Worm (Caenorhabditis elegans) whole organism, young adult: Measurements from ENCODE around the gene nhr-128.

Experiments
- D2030.7 ChIP-seq: fragments of 200-800 bp; sonication (Bioruptor generic); IDR thresholded peaks from 2 replicates; pipeline ENCODE4 v1.3.6; 2022; ENCODE audit warnings: missing genetic modification reagents, missing genetic modification characterization, missing compliant biosample characterization
- F10E7.11 ChIP-seq: sonication (generic microtip); optimal IDR thresholded peaks from 2 replicates; lab custom pipeline; 2017; ENCODE audit warnings: mild to moderate bottlenecking, missing genetic modification characterization, moderate library complexity, missing compliant biosample characterization
- T07F8.4 ChIP-seq: sonication (generic microtip); optimal IDR thresholded peaks from 2 replicates; lab custom pipeline; 2016; ENCODE audit warnings: mild to moderate bottlenecking, missing genetic modification characterization, moderate library complexity, missing compliant biosample characterization
- akir-1 ChIP-seq: fragments of 200-800 bp; sonication (Bioruptor generic); optimal IDR thresholded peaks from 2 replicates; lab custom pipeline; 2018; ENCODE audit warnings: mild to moderate bottlenecking, missing genetic modification characterization, moderate library complexity, missing compliant biosample characterization
- aptf-3 ChIP-seq: fragments of 200-800 bp; sonication (Bioruptor generic); IDR thresholded peaks from 2 replicates; pipeline ENCODE4 v1.3.6; 2022; ENCODE audit warnings: missing genetic modification characterization, missing compliant biosample characterization
- efl-1 ChIP-seq: fragments of 150-350 bp; optimal IDR thresholded peaks from 2 replicates; lab custom pipeline; 2014; ENCODE audit warnings: missing biosample characterization, missing genetic modification reagents, missing genetic modification characterization
- fkh-3 ChIP-seq: sonication (generic microtip); optimal IDR thresholded peaks from 2 replicates; lab custom pipeline; 2016; ENCODE audit warnings: mild to moderate bottlenecking, missing genetic modification characterization, missing compliant biosample characterization
- lin-26 ChIP-seq: fragments of 200-800 bp; sonication (Bioruptor generic); IDR thresholded peaks from 2 replicates; pipeline ENCODE4 v1.3.6; 2022; ENCODE audit warnings: missing genetic modification reagents, missing genetic modification characterization, missing compliant biosample characterization
- lin-35 ChIP-seq, 3 experiments: fragments of 150-350 bp in 2 of 3; sonication (generic microtip) in 1 of 3; optimal IDR thresholded peaks; 2 replicates each; lab custom pipeline; 2014 to 2018; ENCODE audit warnings: missing biosample characterization in 3 of 3, missing genetic modification characterization in 3 of 3, missing genetic modification reagents in 3 of 3
- lir-1 ChIP-seq: fragments of 200-800 bp; sonication (Bioruptor generic); conservative IDR thresholded peaks from 2 replicates; pipeline ENCODE4 v1.3.6; 2022; ENCODE audit warnings: missing genetic modification reagents, missing genetic modification characterization, missing compliant biosample characterization
- ztf-25 ChIP-seq: fragments of 200-800 bp; sonication (Bioruptor generic); IDR thresholded peaks from 2 replicates; pipeline ENCODE4 v1.3.6; 2022; ENCODE audit warnings: missing genetic modification reagents, missing genetic modification characterization, missing compliant biosample characterization

Gene nhr-128

ce11 chrV:2274253-2274892, 52.5 kb downstream of the nhr-128 start, which contains the start of the genes Y5H2A.4 and abu-4:
Gene Y5H2A.4, minus strand, starts transcription at chrV:2274353.
Gene abu-4, plus strand, starts transcription at chrV:2274842.
- TF ChIP-seq akir-1 (GFP tag; lab: Kevin White, UChicago) (no peak), lin-35 (GFP tag; optimal IDR thresholded peaks at IDR 0.05; lab: Kevin White, UChicago) (no peak), aptf-3 (GFP tag; lab: Robert Waterston, UW) (no peak), D2030.7 (GFP tag; lab: Robert Waterston, UW) (no peak), lin-26 (GFP tag; lab: Robert Waterston, UW) (no peak), efl-1 (GFP tag; lab: Kevin White, UChicago) (no peak), lir-1 (GFP tag; lab: Robert Waterston, UW) (no peak), F10E7.11 (tag; lab: Kevin White, UChicago) (no peak), T07F8.4 (tag; lab: Kevin White, UChicago) (no peak), ztf-25 (GFP tag; lab: Robert Waterston, UW) (no peak), fkh-3 (tag; lab: Kevin White, UChicago) (no peak)
